Worm (Caenorhabditis elegans) whole organism, late embryonic: ENCODE data around the gene ZK1290.10.
A peak's percentile ranks its signal among the peaks of the same experiment; 100 is the strongest.

Experiments used
- C08G9.2 ChIP-seq: sonication (generic microtip); optimal IDR thresholded peaks from 2 replicates; lab custom pipeline; 2016; ENCODE audit warnings: mild to moderate bottlenecking, missing genetic modification characterization, moderate library complexity, missing compliant biosample characterization
- C38D4.7 ChIP-seq: fragments of 200-800 bp; sonication (Bioruptor generic); optimal IDR thresholded peaks from 2 replicates; lab custom pipeline; 2018; ENCODE audit warnings: mild to moderate bottlenecking, missing genetic modification characterization, moderate library complexity, missing compliant biosample characterization
- K02D7.2 ChIP-seq: sonication (generic microtip); optimal IDR thresholded peaks from 2 replicates; lab custom pipeline; 2017; ENCODE audit warnings: mild to moderate bottlenecking, missing genetic modification characterization, missing compliant biosample characterization
- T23F11.4 ChIP-seq: fragments of 200-800 bp; sonication (Bioruptor generic); optimal IDR thresholded peaks from 2 replicates; lab custom pipeline; 2018; ENCODE audit warnings: mild to moderate bottlenecking, missing genetic modification characterization, missing compliant biosample characterization
- Y22D7AL.16 ChIP-seq: sonication (generic microtip); optimal IDR thresholded peaks from 2 replicates; lab custom pipeline; 2016; ENCODE audit warnings: missing genetic modification characterization, missing compliant biosample characterization
- ahr-1 ChIP-seq: sonication (generic microtip); optimal IDR thresholded peaks from 2 replicates; lab custom pipeline; 2016; ENCODE audit warnings: missing genetic modification characterization, missing compliant biosample characterization
- ceh-14 ChIP-seq: sonication (generic microtip); optimal IDR thresholded peaks from 2 replicates; lab custom pipeline; 2016; ENCODE audit warnings: missing genotype, missing genetic modification characterization, missing compliant biosample characterization
- ceh-19 ChIP-seq: fragments of 200-800 bp; sonication (Bioruptor generic); optimal IDR thresholded peaks from 2 replicates; lab custom pipeline; 2018; ENCODE audit warnings: mild to moderate bottlenecking, missing genetic modification characterization, missing compliant biosample characterization
- ceh-2 ChIP-seq: sonication (generic microtip); optimal IDR thresholded peaks from 2 replicates; lab custom pipeline; 2016; ENCODE audit warnings: missing genotype, missing genetic modification characterization, missing compliant biosample characterization
- ceh-24 ChIP-seq: sonication (generic microtip); optimal IDR thresholded peaks from 2 replicates; lab custom pipeline; 2016; ENCODE audit warnings: mild to moderate bottlenecking, missing genetic modification characterization, missing compliant biosample characterization
- ceh-30 ChIP-seq: fragments of 150-350 bp; optimal IDR thresholded peaks from 2 replicates; lab custom pipeline; 2014; ENCODE audit warnings: missing biosample characterization, missing genetic modification characterization
- ceh-34 ChIP-seq: sonication (generic microtip); optimal IDR thresholded peaks from 2 replicates; lab custom pipeline; 2016; ENCODE audit warnings: mild to moderate bottlenecking, missing genetic modification characterization, missing compliant biosample characterization
- ceh-45 ChIP-seq: fragments of 200-800 bp; sonication (Bioruptor generic); IDR thresholded peaks from 2 replicates; pipeline ENCODE4 v1.3.6; 2022; ENCODE audit warnings: missing genetic modification reagents, missing genetic modification characterization, missing compliant biosample characterization
- ceh-48 ChIP-seq: sonication (generic microtip); optimal IDR thresholded peaks from 2 replicates; lab custom pipeline; 2016; ENCODE audit warnings: missing genetic modification characterization, inconsistent platforms, missing compliant biosample characterization
- ceh-6 ChIP-seq: fragments of 200-800 bp; sonication (Bioruptor generic); optimal IDR thresholded peaks from 2 replicates; lab custom pipeline; 2018; ENCODE audit warnings: mild to moderate bottlenecking, missing genetic modification characterization, missing compliant biosample characterization
- ceh-9 ChIP-seq: sonication (generic microtip); optimal IDR thresholded peaks from 2 replicates; lab custom pipeline; 2016; ENCODE audit warnings: mild to moderate bottlenecking, missing genetic modification characterization, inconsistent platforms, missing compliant biosample characterization
- dmd-4 ChIP-seq: sonication (generic microtip); optimal IDR thresholded peaks from 2 replicates; lab custom pipeline; 2016; ENCODE audit warnings: borderline replicate concordance, missing genetic modification characterization, missing compliant biosample characterization
- elt-4 ChIP-seq: sonication (generic microtip); optimal IDR thresholded peaks from 2 replicates; lab custom pipeline; 2016; ENCODE audit warnings: missing genetic modification characterization, missing compliant biosample characterization
- fax-1 ChIP-seq: sonication (generic microtip); optimal IDR thresholded peaks from 2 replicates; lab custom pipeline; 2016; ENCODE audit warnings: missing genotype, missing genetic modification characterization, missing compliant biosample characterization
- fkh-6 ChIP-seq: sonication (generic microtip); optimal IDR thresholded peaks from 2 replicates; lab custom pipeline; 2016; ENCODE audit warnings: missing genetic modification characterization, missing compliant biosample characterization
- gmeb-2 ChIP-seq: sonication (generic microtip); optimal IDR thresholded peaks from 2 replicates; lab custom pipeline; 2016; ENCODE audit warnings: missing genetic modification characterization, inconsistent platforms, missing compliant biosample characterization
- hlh-13 ChIP-seq: fragments of 200-800 bp; sonication (Bioruptor generic); optimal IDR thresholded peaks from 2 replicates; lab custom pipeline; 2018; ENCODE audit warnings: mild to moderate bottlenecking, missing genetic modification characterization, missing compliant biosample characterization
- hlh-6 ChIP-seq: sonication (generic microtip); optimal IDR thresholded peaks from 2 replicates; lab custom pipeline; 2016; ENCODE audit warnings: missing genotype, missing genetic modification characterization, missing compliant biosample characterization
- hlh-8 ChIP-seq: sonication (generic microtip); optimal IDR thresholded peaks from 2 replicates; lab custom pipeline; 2016; ENCODE audit warnings: missing genotype, missing genetic modification characterization, missing compliant biosample characterization
- lin-11 ChIP-seq: fragments of 200-800 bp; sonication (Bioruptor generic); optimal IDR thresholded peaks from 2 replicates; lab custom pipeline; 2018; ENCODE audit warnings: mild to moderate bottlenecking, missing genetic modification characterization, missing compliant biosample characterization
- madf-2 ChIP-seq: sonication (generic microtip); optimal IDR thresholded peaks from 2 replicates; lab custom pipeline; 2017; ENCODE audit warnings: missing genetic modification characterization, missing compliant biosample characterization
- mec-3 ChIP-seq: sonication (generic microtip); optimal IDR thresholded peaks from 2 replicates; lab custom pipeline; 2016; ENCODE audit warnings: borderline replicate concordance, missing genetic modification characterization, missing compliant biosample characterization
- nfya-1 ChIP-seq: sonication (generic microtip); optimal IDR thresholded peaks from 2 replicates; lab custom pipeline; 2017; ENCODE audit warnings: missing genetic modification characterization, mild to moderate bottlenecking, missing compliant biosample characterization, antibody characterized with exemption, moderate library complexity
- nhr-232 ChIP-seq: sonication (generic microtip); optimal IDR thresholded peaks from 2 replicates; lab custom pipeline; 2016; ENCODE audit warnings: missing genetic modification characterization, missing compliant biosample characterization
- npax-4 ChIP-seq: sonication (generic microtip); optimal IDR thresholded peaks from 2 replicates; lab custom pipeline; 2016; ENCODE audit warnings: missing genetic modification characterization, missing compliant biosample characterization
- pat-9 ChIP-seq: fragments of 200-800 bp; sonication (Bioruptor generic); optimal IDR thresholded peaks from 2 replicates; lab custom pipeline; 2018; ENCODE audit warnings: mild to moderate bottlenecking, missing genetic modification characterization, moderate library complexity, missing compliant biosample characterization
- pax-1 ChIP-seq: fragments of 150-350 bp; optimal IDR thresholded peaks from 2 replicates; lab custom pipeline; 2014; ENCODE audit warnings: missing biosample characterization, missing genetic modification characterization
- pqm-1 ChIP-seq: sonication (generic microtip); optimal IDR thresholded peaks from 2 replicates; lab custom pipeline; 2016; ENCODE audit warnings: missing genetic modification characterization, missing compliant biosample characterization
- pros-1 ChIP-seq: fragments of 150-350 bp; optimal IDR thresholded peaks from 2 replicates; lab custom pipeline; 2014; ENCODE audit warnings: missing biosample characterization, missing genetic modification reagents, missing genetic modification characterization
- ref-2 ChIP-seq: sonication (generic microtip); optimal IDR thresholded peaks from 2 replicates; lab custom pipeline; 2016; ENCODE audit warnings: missing genetic modification characterization, missing compliant biosample characterization
- rnt-1 ChIP-seq: sonication (generic microtip); optimal IDR thresholded peaks from 2 replicates; lab custom pipeline; 2016; ENCODE audit warnings: missing genetic modification characterization, missing compliant biosample characterization
- sdc-2 ChIP-seq: sonication (generic microtip); optimal IDR thresholded peaks from 2 replicates; lab custom pipeline; 2016; ENCODE audit warnings: missing genotype, missing genetic modification characterization, missing compliant biosample characterization
- sox-2 ChIP-seq: fragments of 200-800 bp; sonication (Bioruptor generic); IDR thresholded peaks from 2 replicates; pipeline ENCODE4 v1.3.6; 2022; ENCODE audit warnings: missing genetic modification reagents, missing genetic modification characterization, missing compliant biosample characterization
- syd-9 ChIP-seq: sonication (generic microtip); optimal IDR thresholded peaks from 2 replicates; lab custom pipeline; 2016; ENCODE audit warnings: mild to moderate bottlenecking, missing genetic modification characterization, moderate library complexity, missing compliant biosample characterization
- tbx-2 ChIP-seq: sonication (generic microtip); optimal IDR thresholded peaks from 2 replicates; lab custom pipeline; 2016; ENCODE audit warnings: missing genetic modification characterization, missing compliant biosample characterization
- unc-3 ChIP-seq, 2 experiments: fragments of 200-800 bp in 1 of 2; sonication (Bioruptor generic) in 1 of 2; sonication (generic microtip) in 1 of 2; conservative IDR thresholded peaks in 1 of 2; optimal IDR thresholded peaks in 1 of 2; 2 replicates each; pipeline versions ENCODE4 v1.3.6 to Lab custom; 2016 to 2022; ENCODE audit warnings: missing compliant biosample characterization in 2 of 2, missing genetic modification characterization in 2 of 2, missing genetic modification reagents in 1 of 2
- unc-42 ChIP-seq: sonication (generic microtip); optimal IDR thresholded peaks from 2 replicates; lab custom pipeline; 2016; ENCODE audit warnings: missing genotype, missing genetic modification characterization, missing compliant biosample characterization
- unc-55 ChIP-seq: sonication (generic microtip); optimal IDR thresholded peaks from 2 replicates; lab custom pipeline; 2017; ENCODE audit warnings: missing biosample characterization, missing genetic modification reagents, missing genetic modification characterization
- zip-5 ChIP-seq: sonication (generic microtip); optimal IDR thresholded peaks from 2 replicates; lab custom pipeline; 2016; ENCODE audit warnings: missing genetic modification characterization, missing compliant biosample characterization
- ztf-16 ChIP-seq: sonication (generic microtip); optimal IDR thresholded peaks from 2 replicates; lab custom pipeline; 2017; ENCODE audit warnings: missing genetic modification characterization, missing compliant biosample characterization

ZK1290.10 gene

ce11 chrII:7537603-7538230 is 16.0 kb downstream of the ZK1290.10 start, which contains the start of gene nfi-1 (continued):
- TF ChIP-seq pros-1 = no peak
- TF ChIP-seq gmeb-2 (tag; lab: Kevin White, UChicago) = no peak
- no peak for TF ChIP-seq nfya-1 (tag; lab: Kevin White, UChicago)
- TF ChIP-seq elt-4 (tag; lab: Kevin White, UChicago) = no peak
- no peak for TF ChIP-seq sdc-2 (tag; lab: Kevin White, UChicago)
- peak; percentile 17 for TF ChIP-seq fax-1 (tag; lab: Kevin White, UChicago)
- TF ChIP-seq ceh-9 (tag; lab: Kevin White, UChicago) = no peak
- TF ChIP-seq rnt-1 (tag; lab: Kevin White, UChicago) = no peak
- no peak for TF ChIP-seq ceh-34 (tag; lab: Kevin White, UChicago)
- TF ChIP-seq ahr-1 (tag; lab: Kevin White, UChicago) = no peak
- TF ChIP-seq fkh-6 = no peak
- no peak for TF ChIP-seq ceh-6
- no peak for TF ChIP-seq pqm-1
- no peak for TF ChIP-seq ceh-30
- TF ChIP-seq pax-1 (tag; lab: Kevin White, UChicago) = no peak
- TF ChIP-seq hlh-8 (tag; lab: Kevin White, UChicago) = peak; percentile 38
- TF ChIP-seq zip-5 = no peak
- no peak for TF ChIP-seq lin-11
- TF ChIP-seq tbx-2 (tag; lab: Kevin White, UChicago) = peak; percentile 62
- no peak for TF ChIP-seq nhr-232
- no peak for TF ChIP-seq unc-55 (GFP tag; lab: Kevin White, UChicago)
- no peak for TF ChIP-seq ceh-19
- TF ChIP-seq unc-3 (GFP tag; conservative IDR thresholded peaks at IDR 0.05; lab: Robert Waterston, UW) = no peak
- TF ChIP-seq unc-3 (tag; optimal IDR thresholded peaks at IDR 0.05; lab: Kevin White, UChicago) = no peak
- TF ChIP-seq ceh-2 (tag; lab: Kevin White, UChicago) = peak; percentile 70
- no peak for TF ChIP-seq Y22D7AL.16 (tag; lab: Kevin White, UChicago)
- no peak for TF ChIP-seq dmd-4 (tag; lab: Kevin White, UChicago)
- no peak for TF ChIP-seq ceh-24
- peak; percentile 74 for TF ChIP-seq C08G9.2 (tag; lab: Kevin White, UChicago)
- no peak for TF ChIP-seq C38D4.7 (GFP tag; lab: Kevin White, UChicago)
- TF ChIP-seq madf-2 (tag; lab: Kevin White, UChicago) = no peak
- no peak for TF ChIP-seq ceh-45
- no peak for TF ChIP-seq hlh-13 (GFP tag; lab: Kevin White, UChicago)
- no peak for TF ChIP-seq ceh-48 (tag; lab: Kevin White, UChicago)
- no peak for TF ChIP-seq ref-2
- TF ChIP-seq hlh-6 (tag; lab: Kevin White, UChicago) = no peak
- no peak for TF ChIP-seq syd-9 (tag; lab: Kevin White, UChicago)
- no peak for TF ChIP-seq ztf-16 (tag; lab: Kevin White, UChicago)
- no peak for TF ChIP-seq pat-9 (tag; lab: Kevin White, UChicago)
- no peak for TF ChIP-seq mec-3
- TF ChIP-seq, all 69 proteins: peak for 10

DNA sequence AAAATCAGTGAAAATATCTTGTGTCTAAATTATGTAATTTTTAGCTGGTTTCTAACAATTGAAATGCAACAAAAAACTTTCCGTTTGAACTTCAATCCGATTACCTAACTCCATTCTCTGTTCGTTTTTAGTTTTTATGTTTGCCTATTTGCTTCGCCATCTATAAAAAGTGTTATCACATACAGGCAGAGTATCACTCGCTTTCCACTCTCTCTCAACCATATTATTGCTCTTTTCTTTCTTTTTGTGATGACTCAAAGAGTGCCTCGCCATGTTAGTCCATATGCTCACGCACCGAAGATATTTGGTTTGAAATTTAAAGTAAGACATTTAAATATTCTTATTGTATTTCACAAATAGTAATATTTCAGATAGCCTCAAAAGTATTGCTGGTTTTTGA is 18.8 kb downstream of the ZK1290.10 start, which contains the start of gene ZK1290.13:
Gene ZK1290.13, plus strand, starts transcription at position 73 of the 400 bp plus-strand sequence.
- TF ChIP-seq tbx-2 (tag; lab: Kevin White, UChicago) (no peak), hlh-6 (tag; lab: Kevin White, UChicago) (no peak), sox-2 (GFP tag; lab: Robert Waterston, UW) (no peak), ceh-14 (tag; lab: Kevin White, UChicago) (no peak), ceh-19 (no peak), K02D7.2 (no peak), unc-42 (tag; lab: Kevin White, UChicago) (no peak), npax-4 (no peak), ceh-6 (no peak), T23F11.4 (no peak), fkh-6 (no peak)
